Worm (Caenorhabditis elegans) whole organism, L4/young adult: ENCODE results near the gene akt-2.

ENCODE experiments used
- W03F9.2 ChIP-seq: fragments of 150-350 bp; optimal IDR thresholded peaks from 2 replicates; lab custom pipeline; 2014; ENCODE audit warnings: missing biosample characterization, missing genetic modification characterization
- dao-5 ChIP-seq: sonication (generic microtip); optimal IDR thresholded peaks from 2 replicates; lab custom pipeline; 2016; ENCODE audit warnings: missing genotype, missing genetic modification characterization, moderate library complexity, missing compliant biosample characterization
- him-1 ChIP-seq: sonication (generic microtip); optimal IDR thresholded peaks from 2 replicates; lab custom pipeline; 2016; ENCODE audit warnings: missing genotype, missing genetic modification reagents, missing genetic modification characterization, missing compliant biosample characterization

DNA sequence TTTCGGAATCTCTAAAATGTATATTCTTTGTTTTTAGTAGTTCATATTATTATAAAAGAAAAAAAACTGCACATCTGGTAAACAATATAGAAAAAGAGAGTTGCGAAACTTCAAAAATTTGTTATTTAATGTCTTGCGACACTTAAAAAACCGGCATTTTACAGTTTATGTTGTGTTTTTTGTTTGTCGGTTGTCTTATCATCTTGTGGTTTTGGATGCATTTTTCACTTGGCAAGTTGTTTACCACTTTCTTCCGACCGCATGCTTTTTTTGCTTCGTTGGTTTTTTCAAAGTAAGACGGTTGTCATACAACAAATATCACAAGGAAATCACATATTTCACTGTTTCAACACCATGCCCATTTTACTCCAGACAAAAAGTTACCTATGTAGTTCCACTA, 1.9 kb upstream of the akt-2 start:
- no peak for TF ChIP-seq W03F9.2
- TF ChIP-seq him-1, result no peak
- TF ChIP-seq dao-5 (tag; lab: Kevin White, UChicago), result no peak
